Worm (Caenorhabditis elegans): ENCODE data around the gene K07H8.7.

The K07H8.7 gene

DNA sequence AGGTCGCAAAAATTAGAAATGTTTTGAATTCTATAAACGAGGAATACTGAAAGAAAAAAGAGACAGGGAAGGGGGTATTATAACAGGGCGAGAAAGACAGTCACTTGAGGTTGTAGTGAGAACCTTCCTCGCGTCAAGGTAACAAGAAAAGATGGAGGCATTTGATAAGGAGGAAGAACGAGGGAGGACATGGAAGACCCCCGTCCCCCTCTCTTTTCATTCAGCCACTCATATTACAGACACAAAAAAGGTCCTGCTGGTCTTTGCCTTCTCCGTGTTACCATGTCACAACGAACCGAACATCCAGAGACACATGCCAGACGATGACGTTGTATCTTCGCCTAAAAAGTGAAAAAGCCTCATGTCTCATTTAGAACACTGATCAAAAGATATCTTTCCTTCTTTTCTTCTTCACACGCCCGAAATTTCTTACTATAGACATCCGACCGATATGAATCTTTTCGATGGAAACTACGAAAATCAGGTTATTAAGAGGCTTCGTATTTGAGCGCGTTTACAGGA, 18.4 kb downstream of the K07H8.7 start:
- TF ChIP-seq chd-7 (tag; optimal IDR thresholded peaks at IDR 0.05) (no peak), nhr-80 (tag; optimal IDR thresholded peaks at IDR 0.05) (peak; percentile 25)

DNA sequence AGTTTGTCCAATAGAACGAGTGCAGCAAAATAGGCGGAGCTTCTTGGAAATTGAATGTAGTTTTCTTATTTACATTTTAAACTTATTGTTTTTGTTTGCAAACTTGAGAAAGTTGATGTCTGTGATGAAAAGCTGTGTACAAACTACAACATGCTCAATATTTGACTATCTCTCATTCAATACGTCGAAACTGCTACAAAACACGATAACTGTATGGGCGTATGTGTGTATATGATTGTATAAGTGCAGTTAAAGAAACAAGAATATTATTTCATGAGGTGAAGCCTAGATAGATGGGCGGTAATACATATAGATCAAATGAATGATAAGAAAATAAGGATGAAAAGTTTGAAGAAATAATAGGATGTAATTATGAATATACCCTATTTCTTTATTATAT, 20.2 kb downstream of the K07H8.7 start:
- TF ChIP-seq F37B4.10 (GFP tag; IDR thresholded peaks at IDR 0.05), result no peak

DNA sequence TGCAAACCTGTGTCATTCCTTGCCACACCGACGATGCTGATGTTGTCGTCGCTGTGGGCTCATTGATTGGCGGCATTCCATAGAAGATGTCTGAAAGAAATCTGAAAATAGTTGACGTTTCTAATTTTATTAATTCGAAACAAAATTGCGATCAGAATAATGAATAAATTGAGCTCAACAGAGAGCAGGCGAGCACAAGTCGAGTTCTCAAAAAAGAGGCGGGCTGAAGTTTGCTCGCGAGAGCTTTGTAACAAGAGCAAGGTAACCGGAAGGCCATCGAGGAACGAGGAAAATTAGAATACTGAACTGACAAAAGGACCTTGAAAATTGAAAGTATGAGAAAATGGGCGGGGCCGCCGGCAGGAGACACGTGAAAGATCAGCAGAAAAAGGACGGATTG, 23.3 kb downstream of the K07H8.7 start, which contains the start of gene nhr-66:
TSS of gene nhr-66 (minus strand) at position 101 of the 400 bp plus-strand sequence.
- TF ChIP-seq dpl-1 (GFP tag; optimal IDR thresholded peaks at IDR 0.05), result no peak
- no peak for TF ChIP-seq Y53G8AR.9 (GFP tag; conservative IDR thresholded peaks at IDR 0.05)
- TF ChIP-seq mxl-1 (tag; optimal IDR thresholded peaks at IDR 0.05), result no peak
- TF ChIP-seq nfyb-1 (GFP tag; IDR thresholded peaks at IDR 0.05), result no peak
- no peak for TF ChIP-seq lin-40 (tag; optimal IDR thresholded peaks at IDR 0.05)
- TF ChIP-seq dox-1 (GFP tag; IDR thresholded peaks at IDR 0.05), result no peak
- no peak for TF ChIP-seq nhr-80 (tag; optimal IDR thresholded peaks at IDR 0.05)
- TF ChIP-seq efl-1 (GFP tag; optimal IDR thresholded peaks at IDR 0.05), result no peak
- no peak for TF ChIP-seq ceh-79 (tag; optimal IDR thresholded peaks at IDR 0.05)
- no peak for TF ChIP-seq Y56A3A.18 (GFP tag; IDR thresholded peaks at IDR 0.05)
- no peak for TF ChIP-seq sptf-2 (GFP tag; optimal IDR thresholded peaks at IDR 0.05)
- TF ChIP-seq ztf-25 (GFP tag; IDR thresholded peaks at IDR 0.05), result no peak
- TF ChIP-seq aptf-3 (GFP tag; IDR thresholded peaks at IDR 0.05), result no peak
- no peak for TF ChIP-seq fkh-3 (tag; optimal IDR thresholded peaks at IDR 0.05)
- TF ChIP-seq madf-3 (GFP tag; IDR thresholded peaks at IDR 0.05), result no peak
- no peak for TF ChIP-seq nhr-27 (tag; optimal IDR thresholded peaks at IDR 0.05)

ce11 chrIV:8235114-8235686, 24.6 kb downstream of the K07H8.7 start:
- no peak for TF ChIP-seq T07F8.4 (tag; optimal IDR thresholded peaks at IDR 0.05)
- no peak for TF ChIP-seq B0035.1 (tag; optimal IDR thresholded peaks at IDR 0.05)
- no peak for TF ChIP-seq F57C9.4 (tag; optimal IDR thresholded peaks at IDR 0.05)
- no peak for TF ChIP-seq tbp1 (GFP tag; optimal IDR thresholded peaks at IDR 0.05)
- no peak for TF ChIP-seq ceh-40 (GFP tag; IDR thresholded peaks at IDR 0.05)
- no peak for TF ChIP-seq athp-1 (tag; optimal IDR thresholded peaks at IDR 0.05)
- TF ChIP-seq madf-6 (GFP tag; IDR thresholded peaks at IDR 0.05), result no peak
- TF ChIP-seq ZK185.1 (tag; optimal IDR thresholded peaks at IDR 0.05; ENCODE audit: poor library complexity, severe bottlenecking), result no peak
- TF ChIP-seq snpc-1.3 (tag; optimal IDR thresholded peaks at IDR 0.05; ENCODE audit: insufficient read depth), result no peak
- no peak for TF ChIP-seq ztf-6 (GFP tag; IDR thresholded peaks at IDR 0.05)
- no peak for TF ChIP-seq aptf-2 (GFP tag; conservative IDR thresholded peaks at IDR 0.05)
- no peak for TF ChIP-seq mel-28 (tag; optimal IDR thresholded peaks at IDR 0.05; ENCODE audit: borderline replicate concordance)
- TF ChIP-seq let-607 (tag; optimal IDR thresholded peaks at IDR 0.05), result no peak
- TF ChIP-seq akir-1 (GFP tag; optimal IDR thresholded peaks at IDR 0.05), result no peak

DNA sequence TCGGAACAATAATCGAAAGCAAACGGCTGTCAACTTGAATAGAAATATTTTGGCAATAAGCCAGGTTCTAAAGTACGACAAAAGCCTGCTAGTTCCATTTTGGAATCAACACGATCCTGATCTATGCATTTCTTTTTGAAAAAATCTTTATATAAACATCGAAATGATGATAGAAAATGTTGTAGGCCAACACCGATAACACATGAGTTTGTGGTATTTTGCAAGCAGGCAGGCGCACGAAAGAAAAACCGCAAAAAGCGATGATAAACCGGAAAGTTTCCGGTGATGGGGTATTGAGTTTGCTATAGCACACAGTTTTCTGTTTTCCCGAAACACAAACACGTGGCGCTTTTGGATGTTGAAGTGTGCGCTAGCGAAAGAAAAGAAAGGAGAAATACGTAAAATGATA, 25.7 kb downstream of the K07H8.7 start:
- TF ChIP-seq lsl-1 (GFP tag; optimal IDR thresholded peaks at IDR 0.05), result no peak
- peak; percentile 43 for TF ChIP-seq nhr-80 (tag; optimal IDR thresholded peaks at IDR 0.05)
- no peak for TF ChIP-seq cebp-1 (GFP tag; IDR thresholded peaks at IDR 0.05)
- peak; percentile 12 for TF ChIP-seq cebp-1 (tag; optimal IDR thresholded peaks at IDR 0.05)
- TF ChIP-seq lin-26 (GFP tag; IDR thresholded peaks at IDR 0.05), result 0 out of 2 replicates have a peak, but pooled peaks have one; percentile 15

Measured in whole organism, young adult.